Fruit fly (Drosophila melanogaster) whole organism, embryonic: ENCODE measurements around the gene CG13026.

ENCODE experiments used
- Ada2b ChIP-seq: fragments of 200-800 bp; sonication (Bioruptor generic); IDR thresholded peaks from 2 replicates; pipeline ENCODE4 v1.3.6; 2022; ENCODE audit warnings: missing biosample characterization, missing genetic modification characterization
- CG10431 ChIP-seq: fragments of 200-800 bp; sonication (Bioruptor generic); optimal IDR thresholded peaks from 3 replicates; lab custom pipeline; 2018; ENCODE audit warnings: missing biosample characterization, mild to moderate bottlenecking, missing genetic modification characterization
- CG10565 ChIP-seq: fragments of 200-800 bp; sonication (Bioruptor generic); optimal IDR thresholded peaks from 3 replicates; lab custom pipeline; 2016; ENCODE audit warnings: missing biosample characterization, mild to moderate bottlenecking, missing genetic modification characterization
- CG12155 ChIP-seq: fragments of 200-800 bp; sonication (Bioruptor generic); optimal IDR thresholded peaks from 3 replicates; lab custom pipeline; 2016; ENCODE audit warnings: missing biosample characterization, missing genetic modification characterization
- CG12391 ChIP-seq: fragments of 200-800 bp; sonication (Bioruptor generic); optimal IDR thresholded peaks from 3 replicates; lab custom pipeline; 2018; ENCODE audit warnings: missing biosample characterization, mild to moderate bottlenecking, missing genetic modification characterization, moderate library complexity
- CG12744 ChIP-seq: fragments of 200-800 bp; sonication (Bioruptor generic); optimal IDR thresholded peaks from 2 replicates; lab custom pipeline; 2016; ENCODE audit warnings: missing biosample characterization, missing genetic modification characterization
- CG1529 ChIP-seq: fragments of 200-800 bp; sonication (Bioruptor generic); optimal IDR thresholded peaks from 3 replicates; lab custom pipeline; 2018; ENCODE audit warnings: missing biosample characterization, missing genetic modification characterization
- CG16779 ChIP-seq: fragments of 200-800 bp; sonication (Bioruptor generic); IDR thresholded peaks from 2 replicates; pipeline ENCODE4 v1.3.6; 2022; ENCODE audit warnings: missing biosample characterization, missing genetic modification characterization
- CG1832 ChIP-seq: fragments of 200-800 bp; sonication (Bioruptor generic); optimal IDR thresholded peaks from 2 replicates; lab custom pipeline; 2017; ENCODE audit warnings: missing biosample characterization, mild to moderate bottlenecking, missing genetic modification characterization, inconsistent platforms
- CG32532 ChIP-seq: fragments of 200-800 bp; sonication (Bioruptor generic); IDR thresholded peaks from 2 replicates; pipeline ENCODE4 v1.3.6; 2022; ENCODE audit warnings: missing biosample characterization, missing genetic modification characterization
- CG33557 ChIP-seq: fragments of 200-800 bp; sonication (Bioruptor generic); optimal IDR thresholded peaks from 2 replicates; lab custom pipeline; 2019; ENCODE audit warnings: missing biosample characterization, mild to moderate bottlenecking, missing genetic modification characterization, moderate library complexity
- CG6254 ChIP-seq: fragments of 200-800 bp; sonication (Bioruptor generic); optimal IDR thresholded peaks from 3 replicates; lab custom pipeline; 2017; ENCODE audit warnings: mild to moderate bottlenecking, missing biosample characterization, missing genetic modification reagents, missing genetic modification characterization
- CG8765 ChIP-seq: fragments of 200-800 bp; sonication (Bioruptor generic); IDR thresholded peaks from 2 replicates; pipeline ENCODE4 v1.3.6; 2022; ENCODE audit warnings: missing biosample characterization, missing genetic modification characterization
- CG8924 ChIP-seq: fragments of 200-800 bp; optimal IDR thresholded peaks from 3 replicates; lab custom pipeline; 2019; ENCODE audit warnings: missing biosample characterization, mild to moderate bottlenecking, missing genetic modification characterization, moderate library complexity
- CG9437 ChIP-seq: fragments of 200-800 bp; sonication (Bioruptor generic); optimal IDR thresholded peaks from 2 replicates; lab custom pipeline; 2018; ENCODE audit warnings: missing biosample characterization, mild to moderate bottlenecking, missing genetic modification characterization
- CG9817 ChIP-seq: fragments of 200-800 bp; sonication (Bioruptor generic); optimal IDR thresholded peaks from 2 replicates; lab custom pipeline; 2018; ENCODE audit warnings: missing biosample characterization, mild to moderate bottlenecking, missing genetic modification characterization, moderate library complexity
- D19A ChIP-seq: fragments of 200-800 bp; optimal IDR thresholded peaks from 3 replicates; lab custom pipeline; 2019; ENCODE audit warnings: missing biosample characterization, mild to moderate bottlenecking, missing genetic modification characterization, moderate library complexity
- Dp ChIP-seq: fragments of 200-800 bp; sonication (Bioruptor generic); optimal IDR thresholded peaks from 2 replicates; lab custom pipeline; 2018; ENCODE audit warnings: missing biosample characterization, mild to moderate bottlenecking, missing genetic modification characterization, moderate library complexity
- HLH4C ChIP-seq: fragments of 200-800 bp; sonication (Bioruptor generic); IDR thresholded peaks from 3 replicates; pipeline ENCODE4 v1.3.6; 2022; ENCODE audit warnings: missing biosample characterization, missing genetic modification characterization; ENCODE audit not compliant: partially characterized antibody
- HmgD ChIP-seq: fragments of 200-800 bp; sonication (Bioruptor generic); optimal IDR thresholded peaks from 3 replicates; lab custom pipeline; 2016; ENCODE audit warnings: missing biosample characterization, missing genetic modification characterization
- Hmx ChIP-seq: fragments of 200-800 bp; sonication (Bioruptor generic); optimal IDR thresholded peaks from 2 replicates; lab custom pipeline; 2016; ENCODE audit warnings: missing biosample characterization, missing genetic modification characterization
- MBD-R2 ChIP-seq: fragments of 200-800 bp; sonication (Bioruptor generic); IDR thresholded peaks from 2 replicates; pipeline ENCODE4 v1.3.6; 2022; ENCODE audit warnings: missing biosample characterization, missing genetic modification characterization
- Mad ChIP-seq: fragments of 200-800 bp; sonication (Bioruptor generic); optimal IDR thresholded peaks from 2 replicates; lab custom pipeline; 2016; ENCODE audit warnings: missing biosample characterization, missing genetic modification characterization
- Max ChIP-seq: fragments of 200-800 bp; sonication (Bioruptor generic); optimal IDR thresholded peaks from 2 replicates; lab custom pipeline; 2016; ENCODE audit warnings: missing biosample characterization, mild to moderate bottlenecking, missing genetic modification characterization
- NfI ChIP-seq: fragments of 200-800 bp; sonication (Bioruptor generic); optimal IDR thresholded peaks from 3 replicates; lab custom pipeline; 2018; ENCODE audit warnings: missing biosample characterization, mild to moderate bottlenecking, missing genetic modification characterization, moderate library complexity
- Pdp1 ChIP-seq, 2 experiments: fragments of 200-800 bp; sonication (Bioruptor generic); optimal IDR thresholded peaks; 3 replicates each; lab custom pipeline; 2016; ENCODE audit warnings: missing biosample characterization in 2 of 2, missing genetic modification characterization in 2 of 2, mild to moderate bottlenecking in 1 of 2, moderate library complexity in 1 of 2
- Stat92E ChIP-seq, 3 experiments: fragments of >200 bp in 2 of 3; fragments of 200-800 bp in 1 of 3; sonication (Bioruptor generic) in 1 of 3; optimal IDR thresholded peaks; 2 replicates each; lab custom pipeline; 2017 to 2019; ENCODE audit warnings: missing biosample characterization in 3 of 3, missing genetic modification characterization in 3 of 3, mild to moderate bottlenecking in 1 of 3, moderate library complexity in 1 of 3
- ac ChIP-seq: fragments of 200-800 bp; sonication (Bioruptor generic); optimal IDR thresholded peaks from 3 replicates; lab custom pipeline; 2017; ENCODE audit warnings: missing biosample characterization, mild to moderate bottlenecking, missing genetic modification characterization
- btn ChIP-seq: fragments of 200-800 bp; sonication (Bioruptor generic); optimal IDR thresholded peaks from 2 replicates; lab custom pipeline; 2016; ENCODE audit warnings: missing biosample characterization, missing genetic modification characterization
- chm ChIP-seq: fragments of 200-800 bp; sonication (Bioruptor generic); IDR thresholded peaks from 2 replicates; pipeline ENCODE4 v1.3.6; 2022; ENCODE audit warnings: missing biosample characterization, missing genetic modification characterization
- crol ChIP-seq: fragments of 200-800 bp; sonication (Bioruptor generic); IDR thresholded peaks from 2 replicates; pipeline ENCODE4 v1.3.6; 2022; ENCODE audit warnings: missing biosample characterization, missing genetic modification characterization
- fd96Cb ChIP-seq: fragments of 200-800 bp; sonication (Bioruptor generic); optimal IDR thresholded peaks from 2 replicates; lab custom pipeline; 2018; ENCODE audit warnings: missing biosample characterization, mild to moderate bottlenecking, missing genetic modification characterization, moderate library complexity
- gce ChIP-seq: fragments of 200-800 bp; sonication (Bioruptor generic); IDR thresholded peaks from 3 replicates; pipeline ENCODE4 v1.3.6; 2022; ENCODE audit warnings: missing biosample characterization, missing genetic modification characterization
- jing ChIP-seq: fragments of 200-800 bp; sonication (Bioruptor generic); optimal IDR thresholded peaks from 2 replicates; lab custom pipeline; 2018; ENCODE audit warnings: missing biosample characterization, mild to moderate bottlenecking, missing genetic modification characterization
- kay ChIP-seq: fragments of 200-800 bp; sonication (Bioruptor generic); optimal IDR thresholded peaks from 2 replicates; lab custom pipeline; 2016; ENCODE audit warnings: missing biosample characterization, missing genetic modification characterization
- kni ChIP-seq: fragments of 200-800 bp; sonication (Bioruptor generic); optimal IDR thresholded peaks from 3 replicates; lab custom pipeline; 2017; ENCODE audit warnings: mild to moderate bottlenecking, missing biosample characterization, missing genetic modification reagents, missing genetic modification characterization
- pan ChIP-seq, 4 experiments: fragments of >200 bp in 3 of 4; fragments of 200-800 bp in 1 of 4; sonication (Bioruptor generic) in 1 of 4; optimal IDR thresholded peaks in 3 of 4; IDR thresholded peaks in 1 of 4; 2 replicates each; pipeline versions ENCODE4 v1.3.6 to Lab custom; 2017 to 2022; ENCODE audit warnings: missing biosample characterization in 2 of 4, missing genetic modification characterization in 2 of 4, mixed read lengths in 1 of 4
- pb ChIP-seq: fragments of 200-800 bp; sonication (Bioruptor generic); optimal IDR thresholded peaks from 3 replicates; lab custom pipeline; 2016; ENCODE audit warnings: missing biosample characterization, missing genetic modification characterization
- run ChIP-seq: fragments of 200-800 bp; sonication (Bioruptor generic); optimal IDR thresholded peaks from 3 replicates; lab custom pipeline; 2018; ENCODE audit warnings: missing biosample characterization, mild to moderate bottlenecking, missing genetic modification characterization
- sc ChIP-seq, 3 experiments: fragments of >200 bp in 2 of 3; fragments of 200-800 bp in 1 of 3; sonication (Bioruptor generic) in 1 of 3; optimal IDR thresholded peaks; 2 replicates in 2 of 3; 3 replicates in 1 of 3; lab custom pipeline; 2017; ENCODE audit warnings: mild to moderate bottlenecking in 1 of 3, missing biosample characterization in 1 of 3, missing genetic modification characterization in 1 of 3, missing genetic modification reagents in 1 of 3
- slou ChIP-seq: fragments of 200-800 bp; sonication (Bioruptor generic); optimal IDR thresholded peaks from 3 replicates; lab custom pipeline; 2016; ENCODE audit warnings: missing biosample characterization, missing genetic modification characterization
- sna ChIP-seq: fragments of 200-800 bp; sonication (Bioruptor generic); IDR thresholded peaks from 2 replicates; pipeline ENCODE4 v1.3.6; 2022; ENCODE audit warnings: missing biosample characterization, missing genetic modification characterization; ENCODE audit not compliant: partially characterized antibody
- stc ChIP-seq: fragments of 200-800 bp; sonication (Bioruptor generic); IDR thresholded peaks from 2 replicates; pipeline ENCODE4 v1.3.6; 2022; ENCODE audit warnings: missing biosample characterization, missing genetic modification characterization
- toy ChIP-seq: fragments of 200-800 bp; sonication (Bioruptor generic); IDR thresholded peaks from 2 replicates; pipeline ENCODE4 v1.3.6; 2022; ENCODE audit warnings: missing biosample characterization, missing genetic modification characterization
- trem ChIP-seq: fragments of 200-800 bp; optimal IDR thresholded peaks from 3 replicates; lab custom pipeline; 2019; ENCODE audit warnings: missing biosample characterization, mild to moderate bottlenecking, missing genetic modification characterization, moderate library complexity
- vfl ChIP-seq: fragments of 200-800 bp; sonication (Bioruptor generic); optimal IDR thresholded peaks from 2 replicates; lab custom pipeline; 2016; ENCODE audit warnings: missing biosample characterization, missing genetic modification characterization
- z ChIP-seq: fragments of 200-800 bp; sonication (Bioruptor generic); IDR thresholded peaks from 3 replicates; pipeline ENCODE4 v1.3.6; 2022; ENCODE audit warnings: missing biosample characterization, missing genetic modification characterization

CG13026 gene

dm6 chr3L:16772755-16773523 is 47.0 kb upstream of the CG13026 start (continued):
- TF ChIP-seq CG9817 (tag; lab: Kevin White, UChicago) (no peak), CG12391 (no peak), vfl (GFP tag; lab: Kevin White, UChicago) (no peak), CG16779 (GFP tag; lab: Robert Waterston, UW) (no peak), CG12744 (GFP tag; lab: Kevin White, UChicago) (no peak), sc (optimal IDR thresholded peaks at IDR 0.05; lab: Kevin White, UChicago) (no peak), sc (GFP tag; optimal IDR thresholded peaks at IDR 0.05; lab: Kevin White, UChicago) (no peak), kni (GFP tag; lab: Kevin White, UChicago) (peak; percentile 20), chm (GFP tag; lab: Robert Waterston, UW) (no peak), D19A (tag; lab: Kevin White, UChicago) (no peak), jing (GFP tag; lab: Kevin White, UChicago) (no peak), btn (no peak)
- TF ChIP-seq, all 482 proteins: peak for 10

- TF ChIP-seq Max (GFP tag; lab: Kevin White, UChicago) (no peak), MBD-R2 (GFP tag; lab: Robert Waterston, UW) (no peak), sna (GFP tag; lab: Robert Waterston, UW) (no peak), CG1529 (GFP tag; lab: Kevin White, UChicago) (no peak), D19A (tag; lab: Kevin White, UChicago) (no peak), CG8924 (tag; lab: Kevin White, UChicago) (peak; percentile 29), CG8765 (no peak), CG10431 (peak; percentile 34), z (GFP tag; lab: Robert Waterston, UW) (no peak), Mad (GFP tag; lab: Kevin White, UChicago) (no peak), CG9437 (GFP tag; lab: Kevin White, UChicago) (peak; percentile 15), CG10565 (no peak), CG32532 (GFP tag; lab: Robert Waterston, UW) (peak; percentile 56), Pdp1 (GFP tag; optimal IDR thresholded peaks at IDR 0.05; lab: Kevin White, UChicago) (peak in 1 of 2 experiments; percentile 9), Stat92E (GFP tag; optimal IDR thresholded peaks at IDR 0.05; lab: Kevin White, UChicago) (no peak), pan (optimal IDR thresholded peaks at IDR 0.05; lab: Kevin White, UChicago) (no peak), pan (GFP tag; optimal IDR thresholded peaks at IDR 0.05 in 1 of 2, IDR thresholded peaks at IDR 0.05 in 1 of 2) (no peak), CG33557 (peak; percentile 29), CG6254 (GFP tag; lab: Kevin White, UChicago) (peak; percentile 66), Ada2b (GFP tag; lab: Robert Waterston, UW) (peak; percentile 7; the same call in 1 of the 2 replicates), HmgD (no peak), Hmx (GFP tag; lab: Kevin White, UChicago) (no peak), run (tag; lab: Kevin White, UChicago) (no peak), gce (GFP tag; lab: Robert Waterston, UW) (0 out of 3 replicates have a peak, but pooled peaks have one; percentile 59), stc (GFP tag; lab: Robert Waterston, UW) (0 out of 2 replicates have a peak, but pooled peaks have one; percentile 23), CG1832 (GFP tag; lab: Kevin White, UChicago) (peak; percentile 70), fd96Cb (no peak), Dp (no peak), toy (GFP tag; lab: Robert Waterston, UW) (no peak), kay (GFP tag; lab: Kevin White, UChicago) (no peak), CG12155 (no peak), slou (GFP tag; lab: Kevin White, UChicago) (no peak), ac (GFP tag; lab: Kevin White, UChicago) (peak; percentile 51), crol (GFP tag; lab: Robert Waterston, UW) (peak; percentile 85), trem (tag; lab: Kevin White, UChicago) (peak; percentile 6), NfI (GFP tag; lab: Kevin White, UChicago) (peak; percentile 31), pb (GFP tag; lab: Kevin White, UChicago) (peak; percentile 40), HLH4C (GFP tag; lab: Robert Waterston, UW) (no peak)
These were observed 43.9 kb upstream of the CG13026 start for dm6 chr3L:16769866-16770265.
